Worm (Caenorhabditis elegans): Measurements from ENCODE around the gene tyr-2.

tyr-2 gene

DNA sequence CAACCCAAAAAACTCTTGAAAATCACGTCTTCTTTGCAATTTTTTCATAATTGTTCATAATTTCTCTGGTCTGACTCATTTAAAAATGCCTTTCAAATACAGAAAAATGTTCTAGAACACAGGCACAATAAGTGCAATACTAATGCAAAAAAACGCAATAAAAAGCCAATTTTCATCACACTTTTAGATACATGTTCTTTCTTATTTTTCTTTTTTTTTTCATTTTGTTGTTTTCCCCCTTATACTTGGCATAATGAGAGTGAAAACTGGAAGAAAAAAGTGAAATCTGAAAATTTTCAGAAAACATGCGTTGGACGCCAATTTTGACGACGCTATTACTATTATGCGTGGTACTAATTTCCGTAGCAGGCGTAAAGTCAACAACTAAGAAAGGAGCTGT lies at the start of gene tyr-2:
tyr-2 (plus strand) TSS at position 301 of the 400 bp plus-strand sequence.
- no peak for TF ChIP-seq Y56A3A.18 (GFP tag; IDR thresholded peaks at IDR 0.05)
- TF ChIP-seq mcd-1 (GFP tag; IDR thresholded peaks at IDR 0.05) = no peak
- no peak for TF ChIP-seq lin-35 (GFP tag; optimal IDR thresholded peaks at IDR 0.05)
- TF ChIP-seq Y67H2A.10 (GFP tag; conservative IDR thresholded peaks at IDR 0.05) = no peak
- no peak for TF ChIP-seq hlh-26 (GFP tag; conservative IDR thresholded peaks at IDR 0.05)
- TF ChIP-seq let-526 (GFP tag; IDR thresholded peaks at IDR 0.05) = no peak
- no peak for TF ChIP-seq F57C9.4 (tag; optimal IDR thresholded peaks at IDR 0.05)
- no peak for TF ChIP-seq ceh-27 (GFP tag; optimal IDR thresholded peaks at IDR 0.05)
- no peak for TF ChIP-seq mxl-1 (tag; optimal IDR thresholded peaks at IDR 0.05)
- no peak for TF ChIP-seq ZK185.1 (tag; optimal IDR thresholded peaks at IDR 0.05; ENCODE audit: poor library complexity, severe bottlenecking)
- no peak for TF ChIP-seq T26A5.8 (tag; optimal IDR thresholded peaks at IDR 0.05)
- TF ChIP-seq sptf-2 (GFP tag; optimal IDR thresholded peaks at IDR 0.05) = no peak
- TF ChIP-seq let-607 (tag; optimal IDR thresholded peaks at IDR 0.05) = no peak
- no peak for TF ChIP-seq pbrm-1 (GFP tag; IDR thresholded peaks at IDR 0.05)
- TF ChIP-seq ets-4 (GFP tag; optimal IDR thresholded peaks at IDR 0.05) = no peak
- no peak for TF ChIP-seq ztf-22 (GFP tag; optimal IDR thresholded peaks at IDR 0.05)
- no peak for TF ChIP-seq bed-1 (GFP tag; IDR thresholded peaks at IDR 0.05)
- no peak for TF ChIP-seq F39B2.1 (GFP tag; IDR thresholded peaks at IDR 0.05)

DNA sequence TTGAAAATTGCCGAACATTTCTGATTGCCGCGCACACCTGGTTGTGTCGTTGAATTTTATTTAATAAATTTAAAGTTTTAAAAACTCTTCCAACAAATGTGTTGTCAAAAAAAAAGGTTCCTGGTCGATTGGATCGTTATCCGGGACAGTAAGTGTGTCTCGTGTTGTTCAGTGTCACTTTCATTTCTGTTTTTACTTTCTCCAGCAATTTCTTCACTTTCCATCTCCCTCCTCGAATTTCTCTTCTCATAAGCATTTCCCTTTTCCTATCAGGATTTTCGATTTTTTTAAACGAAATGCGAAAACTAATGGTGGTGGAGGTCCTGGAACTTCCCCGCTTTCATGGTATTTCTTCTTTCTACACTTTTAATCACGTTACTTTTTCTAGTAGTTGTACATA lies 48.4 kb upstream of the tyr-2 start:
- TF ChIP-seq cebp-2 (GFP tag; IDR thresholded peaks at IDR 0.05) (no peak), let-526 (GFP tag; IDR thresholded peaks at IDR 0.05) (no peak), Y67H2A.10 (GFP tag; conservative IDR thresholded peaks at IDR 0.05) (no peak), nhr-27 (tag; optimal IDR thresholded peaks at IDR 0.05) (no peak), nfya-1 (tag; optimal IDR thresholded peaks at IDR 0.05; ENCODE audit: borderline replicate concordance, insufficient read depth) (no peak), cebp-1 (GFP tag; IDR thresholded peaks at IDR 0.05) (no peak), cebp-1 (tag; optimal IDR thresholded peaks at IDR 0.05) (no peak), mes-4 (tag; optimal IDR thresholded peaks at IDR 0.05) (no peak), K12H6.12 (tag; optimal IDR thresholded peaks at IDR 0.05) (no peak), nhr-90 (tag; optimal IDR thresholded peaks at IDR 0.05) (no peak), pbrm-1 (GFP tag; IDR thresholded peaks at IDR 0.05) (no peak), bed-2 (GFP tag; IDR thresholded peaks at IDR 0.05) (no peak), B0019.2 (GFP tag; conservative IDR thresholded peaks at IDR 0.05) (no peak), dpff-1 (tag; optimal IDR thresholded peaks at IDR 0.05) (no peak), fkh-3 (tag; optimal IDR thresholded peaks at IDR 0.05) (no peak)

DNA sequence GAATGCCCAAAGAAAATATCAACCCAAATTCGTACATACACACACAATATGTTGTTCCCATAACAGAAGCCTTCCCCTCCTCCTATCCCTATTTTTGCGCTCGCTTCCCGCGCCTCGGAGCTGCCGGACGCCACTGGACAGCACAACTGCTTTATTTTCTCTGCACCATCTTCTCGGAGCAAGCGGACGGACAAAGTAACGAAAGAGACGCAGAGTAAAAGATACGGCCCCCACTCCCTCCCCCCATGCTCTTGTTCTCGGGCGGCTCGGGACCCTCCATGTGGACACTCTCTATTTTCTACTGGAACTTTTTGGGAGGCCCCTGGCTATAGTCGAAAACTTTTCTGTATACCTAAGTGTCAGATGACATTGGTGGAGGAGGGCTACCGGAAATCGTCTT lies 46.2 kb upstream of the tyr-2 start:
- no peak for TF ChIP-seq attf-6 (GFP tag; IDR thresholded peaks at IDR 0.05)
- TF ChIP-seq madf-10 (tag; optimal IDR thresholded peaks at IDR 0.05) = no peak
- TF ChIP-seq nhr-80 (tag; optimal IDR thresholded peaks at IDR 0.05) = no peak
- TF ChIP-seq athp-1 (tag; optimal IDR thresholded peaks at IDR 0.05) = no peak
- TF ChIP-seq hmg-20 (GFP tag; IDR thresholded peaks at IDR 0.05) = no peak
- no peak for TF ChIP-seq F57C9.4 (tag; optimal IDR thresholded peaks at IDR 0.05)
- TF ChIP-seq Y53F4B.3 (GFP tag; IDR thresholded peaks at IDR 0.05) = no peak
- no peak for TF ChIP-seq B0019.2 (GFP tag; conservative IDR thresholded peaks at IDR 0.05)
- TF ChIP-seq hlh-12 (tag; optimal IDR thresholded peaks at IDR 0.05) = no peak
- no peak for TF ChIP-seq bed-1 (GFP tag; IDR thresholded peaks at IDR 0.05)
- no peak for TF ChIP-seq hrde-1 (tag; optimal IDR thresholded peaks at IDR 0.05; ENCODE audit: borderline replicate concordance)
- no peak for TF ChIP-seq ceh-58 (GFP tag; IDR thresholded peaks at IDR 0.05)
- no peak for TF ChIP-seq pha-4 (tag; optimal IDR thresholded peaks at IDR 0.05)
- TF ChIP-seq ets-4 (GFP tag; optimal IDR thresholded peaks at IDR 0.05) = no peak
- TF ChIP-seq lag-1 (GFP tag; IDR thresholded peaks at IDR 0.05) = no peak
- TF ChIP-seq egrh-3 (GFP tag; IDR thresholded peaks at IDR 0.05) = no peak; the same call in 1 of the 2 replicates
- no peak for TF ChIP-seq madf-6 (GFP tag; IDR thresholded peaks at IDR 0.05)
- TF ChIP-seq mel-28 (tag; optimal IDR thresholded peaks at IDR 0.05; ENCODE audit: borderline replicate concordance) = no peak
- no peak for TF ChIP-seq Y79H2A.3 (GFP tag; conservative IDR thresholded peaks at IDR 0.05)
- no peak for TF ChIP-seq lin-26 (GFP tag; IDR thresholded peaks at IDR 0.05)
- TF ChIP-seq zfh-2 (GFP tag; conservative IDR thresholded peaks at IDR 0.05) = peak; percentile 87
- TF ChIP-seq F33H1.4 (GFP tag; IDR thresholded peaks at IDR 0.05) = no peak

Measured in whole organism, young adult.